Worm (Caenorhabditis elegans) whole organism, L4 larva: Measurements from ENCODE around the gene nfya-1.

Source experiments
- D1046.2 ChIP-seq: fragments of 200-800 bp; sonication (Bioruptor generic); IDR thresholded peaks from 2 replicates; pipeline ENCODE4 v1.3.6; 2022; ENCODE audit warnings: missing genetic modification characterization, missing compliant biosample characterization
- F37D6.2 ChIP-seq: sonication (generic microtip); optimal IDR thresholded peaks from 2 replicates; lab custom pipeline; 2016; ENCODE audit warnings: mild to moderate bottlenecking, missing genetic modification characterization, missing compliant biosample characterization
- F44E2.7 ChIP-seq: fragments of 200-800 bp; sonication (Bioruptor generic); IDR thresholded peaks from 2 replicates; pipeline ENCODE4 v2.1.2; 2022; ENCODE audit warnings: missing genetic modification characterization, missing compliant biosample characterization
- R02D3.7 ChIP-seq: fragments of 150-350 bp; sonication (generic microtip); optimal IDR thresholded peaks from 3 replicates; lab custom pipeline; 2014; ENCODE audit warnings: missing biosample characterization, missing genetic modification characterization
- T26A8.4 ChIP-seq: fragments of 200-800 bp; sonication (Bioruptor generic); IDR thresholded peaks from 2 replicates; pipeline ENCODE4 v1.3.6; 2022; ENCODE audit warnings: missing genetic modification characterization, missing compliant biosample characterization
- Y48G9A.11 ChIP-seq: fragments of 200-800 bp; sonication (Bioruptor generic); IDR thresholded peaks from 2 replicates; pipeline ENCODE4 v1.3.6; 2022; ENCODE audit warnings: missing genetic modification reagents, missing genetic modification characterization, missing compliant biosample characterization
- Y5F2A.4 ChIP-seq: fragments of 200-800 bp; sonication (Bioruptor generic); optimal IDR thresholded peaks from 2 replicates; lab custom pipeline; 2018; ENCODE audit warnings: mild to moderate bottlenecking, missing genetic modification characterization, missing compliant biosample characterization
- Y75B8A.6 ChIP-seq: fragments of 200-800 bp; sonication (Bioruptor generic); IDR thresholded peaks from 2 replicates; pipeline ENCODE4 v1.3.6; 2022; ENCODE audit warnings: missing genetic modification reagents, missing genetic modification characterization, missing compliant biosample characterization
- ZK546.5 ChIP-seq, 2 experiments: sonication (generic microtip); optimal IDR thresholded peaks; 2 replicates each; lab custom pipeline; 2017; ENCODE audit warnings: missing biosample characterization in 2 of 2, missing genetic modification characterization in 2 of 2
- aha-1 ChIP-seq: fragments of 150-350 bp; peaks from one replicate; lab custom pipeline; 2014; ENCODE audit warnings: missing biosample characterization, missing genetic modification characterization
- aly-2 ChIP-seq: sonication (generic microtip); optimal IDR thresholded peaks from 2 replicates; lab custom pipeline; 2018; ENCODE audit warnings: missing biosample characterization, missing genetic modification characterization
- ceh-20 ChIP-seq: fragments of 200-800 bp; sonication (Bioruptor generic); IDR thresholded peaks from 2 replicates; pipeline ENCODE4 v1.3.6; 2022; ENCODE audit warnings: missing genetic modification reagents, missing genetic modification characterization, missing compliant biosample characterization
- ceh-28 ChIP-seq: fragments of 150-350 bp; optimal IDR thresholded peaks from 2 replicates; lab custom pipeline; 2014; ENCODE audit warnings: missing biosample characterization, missing genetic modification reagents, missing genetic modification characterization
- ceh-82 ChIP-seq: sonication (generic microtip); optimal IDR thresholded peaks from 2 replicates; lab custom pipeline; 2017; ENCODE audit warnings: missing biosample characterization, missing genetic modification characterization
- ces-1 ChIP-seq: fragments of 150-350 bp; sonication (generic microtip); optimal IDR thresholded peaks from 4 replicates; lab custom pipeline; 2014; ENCODE audit warnings: missing biosample characterization, missing genetic modification reagents, missing genetic modification characterization
- ctbp-1 ChIP-seq: fragments of 200-800 bp; sonication (Bioruptor generic); IDR thresholded peaks from 2 replicates; pipeline ENCODE4 v1.3.6; 2022; ENCODE audit warnings: missing genetic modification reagents, missing genetic modification characterization, missing compliant biosample characterization
- daf-16 ChIP-seq, 3 experiments: sonication (generic microtip); optimal IDR thresholded peaks; 2 replicates each; lab custom pipeline; 2016 to 2017; ENCODE audit warnings: missing genetic modification characterization in 3 of 3, missing genetic modification reagents in 3 of 3, mild to moderate bottlenecking in 2 of 3, missing compliant biosample characterization in 2 of 3, missing biosample characterization in 1 of 3, moderate library complexity in 1 of 3
- daf-8 ChIP-seq: fragments of 200-800 bp; sonication (Bioruptor generic); IDR thresholded peaks from 2 replicates; pipeline ENCODE4 v1.3.6; 2022; ENCODE audit warnings: missing genetic modification characterization, missing compliant biosample characterization
- dmd-8 ChIP-seq: fragments of 200-800 bp; sonication (Bioruptor generic); IDR thresholded peaks from 2 replicates; pipeline ENCODE4 v1.3.6; 2022; ENCODE audit warnings: missing genetic modification characterization, missing compliant biosample characterization
- dpl-1 ChIP-seq: fragments of 150-350 bp; optimal IDR thresholded peaks from 2 replicates; lab custom pipeline; 2014; ENCODE audit warnings: missing biosample characterization, missing genetic modification reagents, missing genetic modification characterization
- duxl-1 ChIP-seq: sonication (generic microtip); optimal IDR thresholded peaks from 2 replicates; lab custom pipeline; 2016; ENCODE audit warnings: mild to moderate bottlenecking, missing genetic modification characterization, moderate library complexity, missing compliant biosample characterization; ENCODE audit not compliant: poor library complexity
- dve-1 ChIP-seq: sonication (generic microtip); optimal IDR thresholded peaks from 2 replicates; lab custom pipeline; 2017; ENCODE audit warnings: antibody characterized with exemption, mild to moderate bottlenecking, missing genetic modification characterization, missing compliant biosample characterization; ENCODE audit not compliant: insufficient read depth
- egl-43 ChIP-seq: fragments of 200-800 bp; sonication (Bioruptor generic); IDR thresholded peaks from 2 replicates; pipeline ENCODE4 v1.3.6; 2022; ENCODE audit warnings: missing genetic modification reagents, missing genetic modification characterization, missing compliant biosample characterization
- fkh-10 ChIP-seq: fragments of 150-350 bp; optimal IDR thresholded peaks from 2 replicates; lab custom pipeline; 2014; ENCODE audit warnings: missing biosample characterization, missing genetic modification reagents, missing genetic modification characterization
- fos-1 ChIP-seq: fragments of 150-350 bp; optimal IDR thresholded peaks from 2 replicates; lab custom pipeline; 2014; ENCODE audit warnings: missing biosample characterization, missing genetic modification characterization
- hif-1 ChIP-seq, 2 experiments: sonication (generic microtip); optimal IDR thresholded peaks; 2 replicates each; lab custom pipeline; 2016 to 2017; ENCODE audit warnings: missing compliant biosample characterization in 2 of 2, missing genetic modification characterization in 2 of 2, missing genetic modification reagents in 2 of 2, missing genotype in 2 of 2, mild to moderate bottlenecking in 1 of 2
- hlh-11 ChIP-seq: fragments of 200-800 bp; sonication (Bioruptor generic); optimal IDR thresholded peaks from 2 replicates; lab custom pipeline; 2018; ENCODE audit warnings: mild to moderate bottlenecking, missing genetic modification characterization, missing compliant biosample characterization
- hlh-30 ChIP-seq: sonication (generic microtip); optimal IDR thresholded peaks from 2 replicates; lab custom pipeline; 2017; ENCODE audit warnings: antibody characterized with exemption, mild to moderate bottlenecking, missing genetic modification characterization, missing compliant biosample characterization; ENCODE audit not compliant: insufficient read depth
- hmg-1.1 ChIP-seq: fragments of 200-800 bp; sonication (Bioruptor generic); IDR thresholded peaks from 2 replicates; pipeline ENCODE4 v1.3.6; 2022; ENCODE audit warnings: missing genetic modification reagents, missing genetic modification characterization, missing compliant biosample characterization
- lim-7 ChIP-seq: fragments of 200-800 bp; sonication (Bioruptor generic); IDR thresholded peaks from 2 replicates; pipeline ENCODE4 v1.3.6; 2022; ENCODE audit warnings: missing genetic modification characterization, missing compliant biosample characterization
- lin-13 ChIP-seq: fragments of 150-350 bp; optimal IDR thresholded peaks from 2 replicates; lab custom pipeline; 2014; ENCODE audit warnings: missing biosample characterization, missing genetic modification reagents, missing genetic modification characterization
- lin-38 ChIP-seq: fragments of 200-800 bp; sonication (Bioruptor generic); IDR thresholded peaks from 2 replicates; pipeline ENCODE4 v1.3.6; 2022; ENCODE audit warnings: missing genetic modification reagents, missing genetic modification characterization, missing compliant biosample characterization
- madf-5 ChIP-seq, 2 experiments: fragments of 200-800 bp; sonication (Bioruptor generic); IDR thresholded peaks; 2 replicates each; pipeline ENCODE4 v1.3.6; 2022; ENCODE audit warnings: missing compliant biosample characterization in 2 of 2, missing genetic modification characterization in 2 of 2
- mep-1 ChIP-seq: fragments of 150-350 bp; sonication (generic microtip); optimal IDR thresholded peaks from 3 replicates; lab custom pipeline; 2014; ENCODE audit warnings: missing biosample characterization, missing genetic modification characterization
- mxl-2 ChIP-seq: fragments of 200-800 bp; sonication (Bioruptor generic); conservative IDR thresholded peaks from 2 replicates; pipeline ENCODE4 v1.3.6; 2022; ENCODE audit warnings: missing genetic modification reagents, missing genetic modification characterization, missing compliant biosample characterization
- nhr-10 ChIP-seq: fragments of 150-350 bp; optimal IDR thresholded peaks from 2 replicates; lab custom pipeline; 2014; ENCODE audit warnings: missing biosample characterization, missing genetic modification characterization
- nhr-48 ChIP-seq: sonication (generic microtip); optimal IDR thresholded peaks from 2 replicates; lab custom pipeline; 2016; ENCODE audit warnings: mild to moderate bottlenecking, missing genetic modification characterization, missing compliant biosample characterization
- pha-4 ChIP-seq, 2 experiments: fragments of 150-350 bp in 1 of 2; fragments of 200-800 bp in 1 of 2; sonication (Bioruptor generic) in 1 of 2; IDR thresholded peaks in 1 of 2; optimal IDR thresholded peaks in 1 of 2; 2 replicates each; pipeline versions ENCODE4 v1.3.6 to Lab custom; 2014 to 2022; ENCODE audit warnings: missing genetic modification characterization in 2 of 2, missing genetic modification reagents in 2 of 2, missing biosample characterization in 1 of 2, missing compliant biosample characterization in 1 of 2
- php-3 ChIP-seq: fragments of 200-800 bp; sonication (Bioruptor generic); IDR thresholded peaks from 2 replicates; pipeline ENCODE4 v1.3.6; 2022; ENCODE audit warnings: missing genetic modification reagents, missing genetic modification characterization, missing compliant biosample characterization
- saeg-2 ChIP-seq: fragments of 200-800 bp; sonication (Bioruptor generic); IDR thresholded peaks from 2 replicates; pipeline ENCODE4 v1.3.6; 2022; ENCODE audit warnings: missing genetic modification reagents, missing genetic modification characterization, missing compliant biosample characterization
- snpc-4 ChIP-seq: fragments of 150-350 bp; optimal IDR thresholded peaks from 2 replicates; lab custom pipeline; 2014; ENCODE audit warnings: missing biosample characterization, missing genetic modification characterization
- spr-1 ChIP-seq: sonication (generic microtip); optimal IDR thresholded peaks from 2 replicates; lab custom pipeline; 2016; ENCODE audit warnings: mild to moderate bottlenecking, missing genetic modification characterization, missing compliant biosample characterization
- spr-3 ChIP-seq: fragments of 200-800 bp; sonication (Bioruptor generic); optimal IDR thresholded peaks from 2 replicates; lab custom pipeline; 2018; ENCODE audit warnings: mild to moderate bottlenecking, missing genetic modification characterization, missing compliant biosample characterization
- tag-97 ChIP-seq: fragments of 200-800 bp; sonication (Bioruptor generic); IDR thresholded peaks from 2 replicates; pipeline ENCODE4 v1.3.6; 2022; ENCODE audit warnings: missing genetic modification characterization, missing compliant biosample characterization
- tra-1 ChIP-seq: fragments of 200-800 bp; sonication (Bioruptor generic); IDR thresholded peaks from 2 replicates; pipeline ENCODE4 v1.3.6; 2022; ENCODE audit warnings: missing genetic modification reagents, missing genetic modification characterization, missing compliant biosample characterization
- unc-130 ChIP-seq: sonication (generic microtip); optimal IDR thresholded peaks from 2 replicates; lab custom pipeline; 2016; ENCODE audit warnings: missing genetic modification reagents, missing genetic modification characterization, missing compliant biosample characterization
- unc-62 ChIP-seq, 3 experiments: fragments of 150-350 bp in 1 of 3; sonication (generic microtip); optimal IDR thresholded peaks in 2 of 3; peaks in 1 of 3; 1 replicate in 1 of 3; 2 replicates in 2 of 3; lab custom pipeline; 2014 to 2017; ENCODE audit warnings: missing biosample characterization in 3 of 3, missing genetic modification characterization in 3 of 3, missing genetic modification reagents in 3 of 3, missing genotype in 1 of 3
- zag-1 ChIP-seq: fragments of 150-350 bp; optimal IDR thresholded peaks from 2 replicates; lab custom pipeline; 2014; ENCODE audit warnings: missing biosample characterization, missing genetic modification characterization
- zfp-2 ChIP-seq: sonication (generic microtip); optimal IDR thresholded peaks from 2 replicates; lab custom pipeline; 2016; ENCODE audit warnings: mild to moderate bottlenecking, missing genetic modification characterization, missing compliant biosample characterization
- ztf-11 ChIP-seq: fragments of 150-350 bp; optimal IDR thresholded peaks from 2 replicates; lab custom pipeline; 2014; ENCODE audit warnings: missing biosample characterization, missing genetic modification characterization

The nfya-1 gene

DNA sequence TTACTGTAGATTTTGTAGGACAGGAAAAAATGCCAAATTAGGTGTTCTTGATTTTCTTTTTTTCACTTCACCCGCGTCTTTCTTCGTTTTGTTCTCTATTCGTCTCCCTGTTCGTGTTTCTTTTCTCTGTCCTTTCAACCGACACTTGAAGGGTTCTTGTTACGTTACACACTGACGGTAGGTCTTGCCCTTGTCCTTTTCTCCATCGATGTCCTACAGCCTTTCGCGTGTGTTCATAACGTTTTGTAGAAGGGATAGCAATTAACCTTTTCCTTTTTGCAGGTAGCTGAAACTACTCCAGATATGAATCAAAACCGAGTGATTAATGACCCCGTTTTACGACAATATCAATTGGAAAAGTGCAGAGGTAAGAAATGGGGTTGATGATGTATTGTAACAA is 22.5 kb downstream of the nfya-1 start, which contains the start of gene F55G7.1 (continued):
- TF ChIP-seq spr-3 (GFP tag; lab: Kevin White, UChicago) (peak; percentile 58), F37D6.2 (peak; percentile 34), lin-38 (GFP tag; lab: Robert Waterston, UW) (no peak), ctbp-1 (GFP tag; lab: Robert Waterston, UW) (no peak), ZK546.5 (tag; optimal IDR thresholded peaks at IDR 0.05; lab: Kevin White, UChicago) (no peak), hif-1 (tag; optimal IDR thresholded peaks at IDR 0.05; lab: Kevin White, UChicago) (no peak), hlh-11 (tag; lab: Kevin White, UChicago) (no peak), F44E2.7 (GFP tag; lab: Robert Waterston, UW) (no peak), fkh-10 (GFP tag; lab: Kevin White, UChicago) (no peak), Y48G9A.11 (GFP tag; lab: Robert Waterston, UW) (no peak), zag-1 (tag; lab: Kevin White, UChicago) (no peak), mep-1 (no peak), tag-97 (GFP tag; lab: Robert Waterston, UW) (no peak), ztf-11 (tag; lab: Kevin White, UChicago) (no peak), ceh-82 (tag; lab: Kevin White, UChicago) (no peak), mxl-2 (no peak), dpl-1 (GFP tag; lab: Kevin White, UChicago) (no peak), Y75B8A.6 (GFP tag; lab: Robert Waterston, UW) (no peak), zfp-2 (tag; lab: Kevin White, UChicago) (no peak), php-3 (GFP tag; lab: Robert Waterston, UW) (0 out of 2 replicates have a peak, but pooled peaks have one; percentile 7), spr-1 (peak; percentile 35), Y5F2A.4 (no peak), pha-4 (GFP tag; IDR thresholded peaks at IDR 0.05; lab: Robert Waterston, UW) (no peak; the same call in 1 of the 2 replicates), pha-4 (tag; optimal IDR thresholded peaks at IDR 0.05; lab: Kevin White, UChicago) (no peak), fos-1 (tag; lab: Kevin White, UChicago) (no peak), hmg-1.1 (GFP tag; lab: Robert Waterston, UW) (peak; percentile 86), T26A8.4 (GFP tag; lab: Robert Waterston, UW) (no peak), aha-1 (tag; lab: Kevin White, UChicago) (peak; percentile 97), dmd-8 (GFP tag; lab: Robert Waterston, UW) (no peak), aly-2 (tag; lab: Kevin White, UChicago) (no peak), nhr-10 (tag; lab: Kevin White, UChicago) (peak; percentile 30), ceh-28 (tag; lab: Kevin White, UChicago) (no peak), R02D3.7 (no peak), madf-5 (GFP tag; IDR thresholded peaks at IDR 0.05; lab: Robert Waterston, UW) (no peak), egl-43 (GFP tag; lab: Robert Waterston, UW) (no peak), daf-16 (GFP tag; optimal IDR thresholded peaks at IDR 0.05; lab: Kevin White, UChicago) (peak in 1 of 2 experiments; percentile 47), daf-16 (tag; optimal IDR thresholded peaks at IDR 0.05; lab: Kevin White, UChicago) (peak; percentile 50), nhr-48 (tag; lab: Kevin White, UChicago) (peak; percentile 13), ceh-20 (GFP tag; lab: Robert Waterston, UW) (0 out of 2 replicates have a peak, but pooled peaks have one; percentile 37), ces-1 (GFP tag; lab: Kevin White, UChicago) (no peak), snpc-4 (tag; lab: Kevin White, UChicago) (no peak), tra-1 (GFP tag; lab: Robert Waterston, UW) (no peak), D1046.2 (GFP tag; lab: Robert Waterston, UW) (no peak), hlh-30 (peak; percentile 6), unc-130 (GFP tag; lab: Kevin White, UChicago) (no peak), lim-7 (GFP tag; lab: Robert Waterston, UW) (no peak), lin-13 (GFP tag; lab: Kevin White, UChicago) (peak; percentile 51), unc-62 (GFP tag; optimal IDR thresholded peaks at IDR 0.05 in 1 of 2; lab: Kevin White, UChicago) (peak in 1 of 2 experiments; percentile 95), unc-62 (tag; optimal IDR thresholded peaks at IDR 0.05; lab: Kevin White, UChicago) (no peak), daf-8 (no peak), duxl-1 (tag; lab: Kevin White, UChicago) (peak; percentile 95), dve-1 (tag; lab: Kevin White, UChicago) (peak; percentile 71), saeg-2 (GFP tag; lab: Robert Waterston, UW) (no peak)
